Worm (Caenorhabditis elegans) whole organism, midembryonic: ENCODE measurements around the gene F44A2.3.

ENCODE experiments used
- T22C8.4 ChIP-seq: fragments of 200-800 bp; sonication (Bioruptor generic); IDR thresholded peaks from 2 replicates; pipeline ENCODE4 v1.3.6; 2022; ENCODE audit warnings: missing genetic modification characterization, missing compliant biosample characterization
- cog-1 ChIP-seq: sonication (generic microtip); optimal IDR thresholded peaks from 2 replicates; lab custom pipeline; 2016; ENCODE audit warnings: missing genetic modification characterization, missing compliant biosample characterization
- flt-1 ChIP-seq: fragments of 200-800 bp; sonication (Bioruptor generic); IDR thresholded peaks from 2 replicates; pipeline ENCODE4 v1.3.6; 2022; ENCODE audit warnings: missing genetic modification characterization, missing compliant biosample characterization
- klf-2 ChIP-seq: fragments of 200-800 bp; sonication (Bioruptor generic); conservative IDR thresholded peaks from 2 replicates; pipeline ENCODE4 v1.3.6; 2022; ENCODE audit warnings: missing genetic modification reagents, missing genetic modification characterization, missing compliant biosample characterization
- med-1 ChIP-seq: sonication (generic microtip); optimal IDR thresholded peaks from 2 replicates; lab custom pipeline; 2017; ENCODE audit warnings: missing genetic modification characterization, mild to moderate bottlenecking, missing compliant biosample characterization, antibody characterized with exemption, missing genetic modification reagents; ENCODE audit not compliant: insufficient read depth
- ref-1 ChIP-seq: fragments of 200-800 bp; sonication (Bioruptor generic); conservative IDR thresholded peaks from 2 replicates; pipeline ENCODE4 v1.3.6; 2022; ENCODE audit warnings: missing genetic modification reagents, missing genetic modification characterization, missing compliant biosample characterization
- tab-1 ChIP-seq: fragments of 200-800 bp; sonication (Bioruptor generic); IDR thresholded peaks from 2 replicates; pipeline ENCODE4 v1.3.6; 2022; ENCODE audit warnings: missing genetic modification characterization, missing compliant biosample characterization
- ztf-23 ChIP-seq: fragments of 200-800 bp; sonication (Bioruptor generic); IDR thresholded peaks from 2 replicates; pipeline ENCODE4 v1.3.6; 2022; ENCODE audit warnings: missing genetic modification reagents, missing genetic modification characterization, missing compliant biosample characterization
- ztf-29 ChIP-seq: fragments of 200-800 bp; sonication (Bioruptor generic); IDR thresholded peaks from 2 replicates; pipeline ENCODE4 v1.3.6; 2022; ENCODE audit warnings: missing genetic modification reagents, missing genetic modification characterization, missing compliant biosample characterization

The F44A2.3 gene

ce11 chrV:9271835-9272234, 33.4 kb upstream of the F44A2.3 start:
- TF ChIP-seq klf-2 (GFP tag; lab: Robert Waterston, UW) (no peak), tab-1 (GFP tag; lab: Robert Waterston, UW) (no peak), med-1 (GFP tag; lab: Kevin White, UChicago) (no peak), flt-1 (GFP tag; lab: Robert Waterston, UW) (no peak), ztf-23 (no peak), ref-1 (GFP tag; lab: Robert Waterston, UW) (no peak), ztf-29 (GFP tag; lab: Robert Waterston, UW) (no peak), cog-1 (no peak), T22C8.4 (GFP tag; lab: Robert Waterston, UW) (no peak)

ce11 chrV:9272624-9273023, 32.6 kb upstream of the F44A2.3 start:
- no peak for TF ChIP-seq ztf-23
- no peak for TF ChIP-seq cog-1
- TF ChIP-seq T22C8.4 (GFP tag; lab: Robert Waterston, UW), result no peak
- TF ChIP-seq flt-1 (GFP tag; lab: Robert Waterston, UW), result no peak
- TF ChIP-seq ref-1 (GFP tag; lab: Robert Waterston, UW), result no peak
- no peak for TF ChIP-seq ztf-29 (GFP tag; lab: Robert Waterston, UW)
- no peak for TF ChIP-seq klf-2 (GFP tag; lab: Robert Waterston, UW)
- no peak for TF ChIP-seq med-1 (GFP tag; lab: Kevin White, UChicago)
- no peak for TF ChIP-seq tab-1 (GFP tag; lab: Robert Waterston, UW)

ce11 chrV:9273587-9273986, 31.6 kb upstream of the F44A2.3 start:
- no peak for TF ChIP-seq ztf-23
- TF ChIP-seq flt-1 (GFP tag; lab: Robert Waterston, UW), result 0 out of 2 replicates have a peak, but pooled peaks have one; percentile 11
- TF ChIP-seq klf-2 (GFP tag; lab: Robert Waterston, UW), result no peak
- no peak for TF ChIP-seq ztf-29 (GFP tag; lab: Robert Waterston, UW)
- peak; percentile 27 for TF ChIP-seq cog-1
- no peak for TF ChIP-seq ref-1 (GFP tag; lab: Robert Waterston, UW)
- TF ChIP-seq med-1 (GFP tag; lab: Kevin White, UChicago), result no peak
- no peak for TF ChIP-seq tab-1 (GFP tag; lab: Robert Waterston, UW)
- no peak for TF ChIP-seq T22C8.4 (GFP tag; lab: Robert Waterston, UW)

ce11 chrV:9274127-9275042, 30.8 kb upstream of the F44A2.3 start:
- no peak for TF ChIP-seq ztf-23
- TF ChIP-seq flt-1 (GFP tag; lab: Robert Waterston, UW), result no peak
- no peak for TF ChIP-seq ztf-29 (GFP tag; lab: Robert Waterston, UW)
- no peak for TF ChIP-seq med-1 (GFP tag; lab: Kevin White, UChicago)
- no peak for TF ChIP-seq tab-1 (GFP tag; lab: Robert Waterston, UW)
- no peak for TF ChIP-seq cog-1
- no peak for TF ChIP-seq klf-2 (GFP tag; lab: Robert Waterston, UW)
- TF ChIP-seq T22C8.4 (GFP tag; lab: Robert Waterston, UW), result no peak
- TF ChIP-seq ref-1 (GFP tag; lab: Robert Waterston, UW), result no peak

ce11 chrV:9282110-9282509, 23.1 kb upstream of the F44A2.3 start, which contains the start of gene hlh-10:
hlh-10 (minus strand) TSS chrV:9282210.
- TF ChIP-seq med-1 (GFP tag; lab: Kevin White, UChicago) (no peak), flt-1 (GFP tag; lab: Robert Waterston, UW) (no peak), T22C8.4 (GFP tag; lab: Robert Waterston, UW) (no peak), ztf-29 (GFP tag; lab: Robert Waterston, UW) (no peak), tab-1 (GFP tag; lab: Robert Waterston, UW) (no peak), ref-1 (GFP tag; lab: Robert Waterston, UW) (no peak), klf-2 (GFP tag; lab: Robert Waterston, UW) (no peak), cog-1 (no peak), ztf-23 (no peak)

- TF ChIP-seq flt-1 (GFP tag; lab: Robert Waterston, UW), result no peak
- TF ChIP-seq ztf-23, result no peak
- no peak for TF ChIP-seq ztf-29 (GFP tag; lab: Robert Waterston, UW)
- no peak for TF ChIP-seq med-1 (GFP tag; lab: Kevin White, UChicago)
- TF ChIP-seq klf-2 (GFP tag; lab: Robert Waterston, UW), result no peak
These were observed 21.8 kb upstream of the F44A2.3 start for ce11 chrV:9283452-9283851.

- TF ChIP-seq flt-1 (GFP tag; lab: Robert Waterston, UW) (no peak), ref-1 (GFP tag; lab: Robert Waterston, UW) (no peak), cog-1 (no peak), tab-1 (GFP tag; lab: Robert Waterston, UW) (no peak), med-1 (GFP tag; lab: Kevin White, UChicago) (no peak), ztf-23 (no peak), T22C8.4 (GFP tag; lab: Robert Waterston, UW) (no peak), klf-2 (GFP tag; lab: Robert Waterston, UW) (no peak), ztf-29 (GFP tag; lab: Robert Waterston, UW) (no peak)
These were observed 17.8 kb upstream of the F44A2.3 start, which contains the start of gene lron-2 for ce11 chrV:9287460-9287859. lron-2 (minus strand) TSS chrV:9287560.

ce11 chrV:9291919-9292318, 13.3 kb upstream of the F44A2.3 start, which contains the start of gene ZK682.7:
ZK682.7 (minus strand) TSS chrV:9292165.
- TF ChIP-seq cog-1, result no peak
- no peak for TF ChIP-seq klf-2 (GFP tag; lab: Robert Waterston, UW)
- TF ChIP-seq T22C8.4 (GFP tag; lab: Robert Waterston, UW), result no peak

ce11 chrV:9293359-9293758, 11.9 kb upstream of the F44A2.3 start:
- TF ChIP-seq ref-1 (GFP tag; lab: Robert Waterston, UW) (no peak), med-1 (GFP tag; lab: Kevin White, UChicago) (no peak), cog-1 (no peak), ztf-29 (GFP tag; lab: Robert Waterston, UW) (no peak), ztf-23 (no peak), T22C8.4 (GFP tag; lab: Robert Waterston, UW) (no peak), flt-1 (GFP tag; lab: Robert Waterston, UW) (peak; percentile 58; the same call in 1 of the 2 replicates), tab-1 (GFP tag; lab: Robert Waterston, UW) (peak; percentile 68), klf-2 (GFP tag; lab: Robert Waterston, UW) (no peak; the same call in 1 of the 2 replicates)
